Worm (Caenorhabditis elegans) whole organism, L3 larva: Measurements from ENCODE around the gene nhr-117.
A peak's percentile ranks its signal among the peaks of the same experiment; 100 is the strongest.

Experiments
- R02D3.7 ChIP-seq: fragments of 150-350 bp; optimal IDR thresholded peaks from 2 replicates; lab custom pipeline; 2014; ENCODE audit warnings: missing biosample characterization, missing genetic modification characterization
- ZK546.5 ChIP-seq: sonication (generic microtip); optimal IDR thresholded peaks from 2 replicates; lab custom pipeline; 2017; ENCODE audit warnings: missing biosample characterization, missing genetic modification characterization
- aly-2 ChIP-seq: fragments of 150-350 bp; optimal IDR thresholded peaks from 2 replicates; lab custom pipeline; 2014; ENCODE audit warnings: missing biosample characterization, missing genetic modification characterization
- ceh-16 ChIP-seq: sonication (generic microtip); optimal IDR thresholded peaks from 2 replicates; lab custom pipeline; 2017; ENCODE audit warnings: missing biosample characterization, missing genetic modification characterization
- ceh-28 ChIP-seq: fragments of 150-350 bp; optimal IDR thresholded peaks from 2 replicates; lab custom pipeline; 2014; ENCODE audit warnings: missing biosample characterization, missing genetic modification reagents, missing genetic modification characterization
- ceh-82 ChIP-seq: fragments of 150-350 bp; optimal IDR thresholded peaks from 2 replicates; lab custom pipeline; 2014; ENCODE audit warnings: missing biosample characterization, missing genetic modification characterization
- ceh-9 ChIP-seq: sonication (generic microtip); optimal IDR thresholded peaks from 2 replicates; lab custom pipeline; 2018; ENCODE audit warnings: missing biosample characterization, missing genetic modification characterization
- egl-5 ChIP-seq: fragments of 150-350 bp; optimal IDR thresholded peaks from 2 replicates; lab custom pipeline; 2017; ENCODE audit warnings: missing biosample characterization, missing genetic modification reagents, missing genetic modification characterization, inconsistent platforms
- elt-1 ChIP-seq: fragments of 150-350 bp; optimal IDR thresholded peaks from 2 replicates; lab custom pipeline; 2014; ENCODE audit warnings: missing biosample characterization, missing genetic modification characterization
- elt-2 ChIP-seq: sonication (generic microtip); optimal IDR thresholded peaks from 2 replicates; lab custom pipeline; 2016; ENCODE audit warnings: missing genetic modification reagents, mild to moderate bottlenecking, missing genetic modification characterization, missing compliant biosample characterization
- eor-1 ChIP-seq, 2 experiments: fragments of 150-350 bp; optimal IDR thresholded peaks; 2 replicates each; lab custom pipeline; 2014 to 2018; ENCODE audit warnings: missing biosample characterization in 2 of 2, missing genetic modification characterization in 2 of 2
- fkh-2 ChIP-seq: fragments of 150-350 bp; optimal IDR thresholded peaks from 2 replicates; lab custom pipeline; 2014; ENCODE audit warnings: missing biosample characterization, missing genetic modification reagents, missing genetic modification characterization
- hmg-11 ChIP-seq: sonication (generic microtip); optimal IDR thresholded peaks from 2 replicates; lab custom pipeline; 2016; ENCODE audit warnings: missing genetic modification characterization, missing compliant biosample characterization
- jun-1 ChIP-seq: fragments of 150-350 bp; optimal IDR thresholded peaks from 2 replicates; lab custom pipeline; 2014; ENCODE audit warnings: missing biosample characterization, missing genetic modification reagents, missing genetic modification characterization
- lsy-12 ChIP-seq: sonication (generic microtip); optimal IDR thresholded peaks from 2 replicates; lab custom pipeline; 2016; ENCODE audit warnings: mild to moderate bottlenecking, missing genetic modification characterization, missing compliant biosample characterization
- mdl-1 ChIP-seq: fragments of 150-350 bp; optimal IDR thresholded peaks from 2 replicates; lab custom pipeline; 2014; ENCODE audit warnings: missing biosample characterization, missing genetic modification characterization
- nfya-1 ChIP-seq: sonication (generic microtip); optimal IDR thresholded peaks from 2 replicates; lab custom pipeline; 2017; ENCODE audit warnings: missing genetic modification characterization, mild to moderate bottlenecking, missing compliant biosample characterization, antibody characterized with exemption, moderate library complexity; ENCODE audit not compliant: insufficient read depth
- nhr-11 ChIP-seq: fragments of 150-350 bp; optimal IDR thresholded peaks from 2 replicates; lab custom pipeline; 2014; ENCODE audit warnings: missing biosample characterization, missing genetic modification characterization
- nhr-237 ChIP-seq: fragments of 150-350 bp; optimal IDR thresholded peaks from 2 replicates; lab custom pipeline; 2014; ENCODE audit warnings: missing biosample characterization, missing genetic modification characterization
- nhr-25 ChIP-seq: sonication (generic microtip); optimal IDR thresholded peaks from 2 replicates; lab custom pipeline; 2017; ENCODE audit warnings: missing biosample characterization, missing genetic modification characterization
- nhr-43 ChIP-seq: sonication (generic microtip); optimal IDR thresholded peaks from 2 replicates; lab custom pipeline; 2016; ENCODE audit warnings: mild to moderate bottlenecking, missing genetic modification characterization, missing compliant biosample characterization; ENCODE audit not compliant: poor library complexity, severe bottlenecking
- nhr-67 ChIP-seq: fragments of 150-350 bp; optimal IDR thresholded peaks from 2 replicates; lab custom pipeline; 2014; ENCODE audit warnings: missing biosample characterization, missing genetic modification characterization
- nhr-76 ChIP-seq: fragments of 150-350 bp; sonication (generic microtip); optimal IDR thresholded peaks from 5 replicates; lab custom pipeline; 2014; ENCODE audit warnings: missing biosample characterization, missing genetic modification characterization
- nhr-77 ChIP-seq: fragments of 150-350 bp; optimal IDR thresholded peaks from 2 replicates; lab custom pipeline; 2014; ENCODE audit warnings: missing biosample characterization, missing genetic modification characterization
- pha-4 ChIP-seq: fragments of 150-350 bp; optimal IDR thresholded peaks from 2 replicates; lab custom pipeline; 2014; ENCODE audit warnings: missing biosample characterization, missing genetic modification reagents, missing genetic modification characterization
- pqm-1 ChIP-seq: fragments of 150-350 bp; optimal IDR thresholded peaks from 2 replicates; lab custom pipeline; 2017; ENCODE audit warnings: missing biosample characterization, missing genetic modification characterization, inconsistent platforms
- sea-2 ChIP-seq: fragments of 150-350 bp; sonication (generic microtip); optimal IDR thresholded peaks from 4 replicates; lab custom pipeline; 2014; ENCODE audit warnings: missing biosample characterization, missing genetic modification reagents, missing genetic modification characterization
- skn-1 ChIP-seq: fragments of 150-350 bp; optimal IDR thresholded peaks from 2 replicates; lab custom pipeline; 2014; ENCODE audit warnings: missing biosample characterization, missing genetic modification characterization
- snpc-4 ChIP-seq: fragments of 150-350 bp; optimal IDR thresholded peaks from 2 replicates; lab custom pipeline; 2014; ENCODE audit warnings: missing biosample characterization, missing genetic modification characterization
- tbx-2 ChIP-seq: sonication (generic microtip); optimal IDR thresholded peaks from 2 replicates; lab custom pipeline; 2016; ENCODE audit warnings: mild to moderate bottlenecking, missing genetic modification characterization, missing compliant biosample characterization
- unc-39 ChIP-seq: sonication (generic microtip); optimal IDR thresholded peaks from 4 replicates; lab custom pipeline; 2017; ENCODE audit warnings: missing biosample characterization, missing genetic modification characterization
- unc-62 ChIP-seq: fragments of 150-350 bp; sonication (generic microtip); optimal IDR thresholded peaks from 4 replicates; lab custom pipeline; 2014; ENCODE audit warnings: missing biosample characterization, missing genetic modification reagents, missing genetic modification characterization
- zag-1 ChIP-seq: fragments of 150-350 bp; optimal IDR thresholded peaks from 2 replicates; lab custom pipeline; 2014; ENCODE audit warnings: missing biosample characterization, missing genetic modification characterization
- ztf-11 ChIP-seq: fragments of 150-350 bp; optimal IDR thresholded peaks from 2 replicates; lab custom pipeline; 2014; ENCODE audit warnings: missing biosample characterization, missing genetic modification characterization

Gene nhr-117

ce11 chrV:1583242-1583641 lies 38.1 kb downstream of the nhr-117 start:
- TF ChIP-seq unc-62 (GFP tag; lab: Kevin White, UChicago) (no peak), elt-2 (tag; lab: Kevin White, UChicago) (no peak), aly-2 (no peak), fkh-2 (tag; lab: Kevin White, UChicago) (no peak), ceh-9 (no peak), nhr-237 (tag; lab: Kevin White, UChicago) (no peak), lsy-12 (tag; lab: Kevin White, UChicago) (no peak), egl-5 (no peak), eor-1 (tag; optimal IDR thresholded peaks at IDR 0.05; lab: Kevin White, UChicago) (no peak), tbx-2 (tag; lab: Kevin White, UChicago) (no peak), ceh-28 (tag; lab: Kevin White, UChicago) (no peak), nhr-77 (tag; lab: Kevin White, UChicago) (no peak), pqm-1 (tag; lab: Kevin White, UChicago) (no peak), nhr-11 (tag; lab: Kevin White, UChicago) (no peak), nhr-25 (tag; lab: Kevin White, UChicago) (no peak), sea-2 (GFP tag; lab: Kevin White, UChicago) (no peak), nhr-43 (no peak), mdl-1 (tag; lab: Kevin White, UChicago) (no peak), R02D3.7 (no peak), pha-4 (tag; lab: Kevin White, UChicago) (no peak)
- TF ChIP-seq, all 47 proteins: peak for 0

DNA sequence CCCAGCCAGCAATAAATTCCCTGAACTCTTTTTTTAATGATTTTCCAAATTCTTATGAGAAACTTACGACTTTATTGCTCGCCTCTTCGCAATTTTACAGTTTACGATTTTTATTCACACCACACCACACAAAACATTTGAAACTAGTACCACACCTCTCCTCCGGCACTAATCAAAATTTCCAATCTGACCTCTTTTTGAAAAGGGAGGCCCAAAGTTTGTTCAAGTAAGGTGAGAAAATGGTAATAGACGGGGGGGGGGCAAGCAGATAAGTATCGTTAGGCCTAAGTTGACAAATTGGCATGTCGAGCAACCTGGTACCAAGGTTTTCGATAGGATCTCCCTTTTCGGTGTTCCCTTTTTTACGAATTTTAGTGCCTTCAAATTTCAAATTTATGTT lies 41.5 kb downstream of the nhr-117 start:
- no peak for TF ChIP-seq ceh-16
- TF ChIP-seq elt-1 (tag; lab: Kevin White, UChicago): peak; percentile 4

ce11 chrV:1578572-1579230 lies 42.6 kb downstream of the nhr-117 start:
- TF ChIP-seq ceh-9 (no peak), jun-1 (tag; lab: Kevin White, UChicago) (no peak), skn-1 (tag; lab: Kevin White, UChicago) (no peak), elt-2 (tag; lab: Kevin White, UChicago) (no peak), nhr-237 (tag; lab: Kevin White, UChicago) (no peak), snpc-4 (tag; lab: Kevin White, UChicago) (no peak), ztf-11 (tag; lab: Kevin White, UChicago) (no peak), tbx-2 (tag; lab: Kevin White, UChicago) (no peak), ZK546.5 (tag; lab: Kevin White, UChicago) (no peak), unc-62 (GFP tag; lab: Kevin White, UChicago) (no peak), hmg-11 (no peak), ceh-82 (no peak), unc-39 (no peak)

- TF ChIP-seq nhr-77 (tag; lab: Kevin White, UChicago) (no peak), sea-2 (GFP tag; lab: Kevin White, UChicago) (no peak), zag-1 (no peak), egl-5 (no peak), nhr-67 (tag; lab: Kevin White, UChicago) (no peak)
These were observed 44.1 kb downstream of the nhr-117 start for ce11 chrV:1577092-1577709.

ce11 chrV:1575493-1576084 lies 45.7 kb downstream of the nhr-117 start:
- TF ChIP-seq nhr-76 (no peak), ceh-16 (no peak), ZK546.5 (tag; lab: Kevin White, UChicago) (no peak), mdl-1 (tag; lab: Kevin White, UChicago) (no peak), ceh-28 (tag; lab: Kevin White, UChicago) (no peak), nhr-25 (tag; lab: Kevin White, UChicago) (no peak), nhr-67 (tag; lab: Kevin White, UChicago) (no peak), ceh-9 (no peak), hmg-11 (no peak), nfya-1 (tag; lab: Kevin White, UChicago) (no peak)
